Worm (Caenorhabditis elegans): ENCODE data around the gene K09B11.4.

Gene K09B11.4

ce11 chrIV:13395255-13395654 lies 34.1 kb upstream of the K09B11.4 start (continued):
- TF ChIP-seq nfya-1 (tag; optimal IDR thresholded peaks at IDR 0.05; ENCODE audit: borderline replicate concordance, insufficient read depth) = no peak
- TF ChIP-seq die-1 (tag; optimal IDR thresholded peaks at IDR 0.05) = no peak
- TF ChIP-seq mel-28 (tag; optimal IDR thresholded peaks at IDR 0.05; ENCODE audit: borderline replicate concordance) = no peak
- no peak for TF ChIP-seq F52B5.7 (tag; optimal IDR thresholded peaks at IDR 0.05)
- no peak for TF ChIP-seq Y79H2A.3 (GFP tag; conservative IDR thresholded peaks at IDR 0.05)
- TF ChIP-seq hsf-1 (GFP tag; IDR thresholded peaks at IDR 0.05) = no peak
- TF ChIP-seq mes-4 (tag; optimal IDR thresholded peaks at IDR 0.05) = no peak
- TF ChIP-seq let-607 (tag; optimal IDR thresholded peaks at IDR 0.05) = peak in 1 of 2 experiments; percentile 49
- TF ChIP-seq dox-1 (GFP tag; IDR thresholded peaks at IDR 0.05) = peak; percentile 62; the same call in 1 of the 2 replicates
- TF ChIP-seq sdz-38 (tag; optimal IDR thresholded peaks at IDR 0.05) = no peak
- TF ChIP-seq ets-4 (GFP tag; optimal IDR thresholded peaks at IDR 0.05) = no peak
- TF ChIP-seq ceh-79 (tag; optimal IDR thresholded peaks at IDR 0.05) = no peak
- peak; percentile 65; the same call in 1 of the 2 replicates for TF ChIP-seq C17E4.6 (GFP tag; IDR thresholded peaks at IDR 0.05)
- TF ChIP-seq ccch-3 (GFP tag; optimal IDR thresholded peaks at IDR 0.05) = no peak
- no peak for TF ChIP-seq efl-1 (GFP tag; optimal IDR thresholded peaks at IDR 0.05)
- TF ChIP-seq rcor-1 (GFP tag; IDR thresholded peaks at IDR 0.05) = peak; percentile 49
- 0 out of 2 replicates have a peak, but pooled peaks have one; percentile 43 for TF ChIP-seq Y56A3A.18 (GFP tag; IDR thresholded peaks at IDR 0.05)
- no peak for TF ChIP-seq gei-17 (GFP tag; optimal IDR thresholded peaks at IDR 0.05)
- no peak for TF ChIP-seq unc-130 (GFP tag; optimal IDR thresholded peaks at IDR 0.05)
- TF ChIP-seq hlh-26 (GFP tag; conservative IDR thresholded peaks at IDR 0.05) = no peak
- 0 out of 2 replicates have a peak, but pooled peaks have one; percentile 74 for TF ChIP-seq ztf-6 (GFP tag; IDR thresholded peaks at IDR 0.05)
- TF ChIP-seq xnd-1 (tag; optimal IDR thresholded peaks at IDR 0.05) = no peak
- peak; percentile 19 for TF ChIP-seq F22D6.2 (tag; optimal IDR thresholded peaks at IDR 0.05)
- no peak for TF ChIP-seq sptf-2 (GFP tag; optimal IDR thresholded peaks at IDR 0.05)
- peak; percentile 85 for TF ChIP-seq somi-1 (GFP tag; optimal IDR thresholded peaks at IDR 0.05)
- TF ChIP-seq athp-1 (tag; optimal IDR thresholded peaks at IDR 0.05) = no peak
- no peak for TF ChIP-seq B0019.2 (GFP tag; conservative IDR thresholded peaks at IDR 0.05)
- no peak for TF ChIP-seq lsl-1 (GFP tag; optimal IDR thresholded peaks at IDR 0.05)
- TF ChIP-seq B0035.1 (tag; optimal IDR thresholded peaks at IDR 0.05) = no peak
- no peak for TF ChIP-seq tlf-1 (GFP tag; optimal IDR thresholded peaks at IDR 0.05)
- TF ChIP-seq egrh-3 (GFP tag; IDR thresholded peaks at IDR 0.05) = 0 out of 2 replicates have a peak, but pooled peaks have one; percentile 27
- peak; percentile 97 for TF ChIP-seq zfh-2 (GFP tag; conservative IDR thresholded peaks at IDR 0.05)
- TF ChIP-seq hlh-12 (tag; optimal IDR thresholded peaks at IDR 0.05) = no peak
- peak; percentile 75 for TF ChIP-seq B0336.3 (GFP tag; IDR thresholded peaks at IDR 0.05)
- peak; percentile 57 for TF ChIP-seq tbp1 (GFP tag; optimal IDR thresholded peaks at IDR 0.05)
- TF ChIP-seq akir-1 (GFP tag; optimal IDR thresholded peaks at IDR 0.05) = no peak
- TF ChIP-seq lin-54 (GFP tag; optimal IDR thresholded peaks at IDR 0.05) = peak; percentile 44
- TF ChIP-seq egl-18 (GFP tag; IDR thresholded peaks at IDR 0.05) = no peak
- 0 out of 2 replicates have a peak, but pooled peaks have one; percentile 43 for TF ChIP-seq lin-26 (GFP tag; IDR thresholded peaks at IDR 0.05)
- 0 out of 2 replicates have a peak, but pooled peaks have one; percentile 76 for TF ChIP-seq bed-1 (GFP tag; IDR thresholded peaks at IDR 0.05)
- peak; percentile 82 for TF ChIP-seq atf-7 (tag; optimal IDR thresholded peaks at IDR 0.05)
- peak; percentile 57 for TF ChIP-seq nhr-80 (tag; optimal IDR thresholded peaks at IDR 0.05)
- no peak for TF ChIP-seq nhr-27 (tag; optimal IDR thresholded peaks at IDR 0.05)
- TF ChIP-seq attf-3 (GFP tag; conservative IDR thresholded peaks at IDR 0.05) = no peak
- peak; percentile 89 for TF ChIP-seq ztf-26 (tag; optimal IDR thresholded peaks at IDR 0.05)
- TF ChIP-seq ztf-18 (tag; optimal IDR thresholded peaks at IDR 0.05) = peak; percentile 58
- TF ChIP-seq repo-1 (tag; optimal IDR thresholded peaks at IDR 0.05) = peak; percentile 51
- TF ChIP-seq hmg-1.2 (GFP tag; IDR thresholded peaks at IDR 0.05) = peak; percentile 89
- TF ChIP-seq Y53G8AR.9 (GFP tag; conservative IDR thresholded peaks at IDR 0.05) = no peak

Measured in whole organism, young adult.